Worm (Caenorhabditis elegans): ENCODE results near the gene C16A11.10.

DNA sequence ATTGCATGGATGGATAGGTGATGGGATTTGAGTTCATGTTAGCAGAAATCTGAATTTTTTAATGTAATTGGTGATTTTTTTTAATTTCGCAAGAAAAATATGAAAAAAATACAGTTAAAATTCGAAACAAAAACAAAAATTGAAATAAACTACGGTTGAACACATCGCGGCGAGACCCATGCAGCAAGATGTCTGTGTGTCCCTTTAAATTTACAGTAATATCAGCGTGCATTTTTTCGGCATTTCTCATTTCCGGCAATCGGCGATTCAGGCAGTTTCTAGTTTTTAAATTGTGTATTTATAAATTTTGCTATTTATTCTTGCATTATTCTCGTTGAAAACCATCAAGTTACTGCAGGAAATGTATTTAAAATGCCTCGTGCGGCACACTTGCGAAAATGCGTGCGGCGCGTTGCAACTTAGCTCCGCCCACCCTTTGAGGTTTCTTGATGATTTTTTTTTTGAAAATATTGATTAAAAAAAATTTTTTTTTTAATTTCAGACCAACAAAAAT, 6.6 kb downstream of the C16A11.10 start, which contains the start of the genes fbxc-44 and C16A11.2:
- TF ChIP-seq lin-40 (tag; optimal IDR thresholded peaks at IDR 0.05) = no peak
- no peak for TF ChIP-seq F10E7.11 (tag; optimal IDR thresholded peaks at IDR 0.05)
- no peak for TF ChIP-seq zim-3 (tag; optimal IDR thresholded peaks at IDR 0.05)
- TF ChIP-seq nhr-27 (tag; optimal IDR thresholded peaks at IDR 0.05) = no peak
- TF ChIP-seq Y53G8AR.9 (GFP tag; conservative IDR thresholded peaks at IDR 0.05) = no peak
- TF ChIP-seq nfya-1 (tag; optimal IDR thresholded peaks at IDR 0.05; ENCODE audit: borderline replicate concordance, insufficient read depth) = no peak
- TF ChIP-seq lir-1 (GFP tag; conservative IDR thresholded peaks at IDR 0.05) = no peak
- no peak for TF ChIP-seq fkh-3 (tag; optimal IDR thresholded peaks at IDR 0.05)
